Worm (Caenorhabditis elegans) whole organism, L1 larva: Measurements from ENCODE around the gene sip-1.

Source experiments
- C04F5.9 ChIP-seq: sonication (generic microtip); optimal IDR thresholded peaks from 2 replicates; lab custom pipeline; 2016; ENCODE audit warnings: missing genetic modification characterization, missing compliant biosample characterization
- C16A3.4 ChIP-seq: fragments of 150-350 bp; optimal IDR thresholded peaks from 2 replicates; lab custom pipeline; 2014; ENCODE audit warnings: missing biosample characterization, missing genetic modification characterization
- C34B4.2 ChIP-seq: sonication (generic microtip); optimal IDR thresholded peaks from 2 replicates; lab custom pipeline; 2017; ENCODE audit warnings: mild to moderate bottlenecking, missing genetic modification characterization, missing compliant biosample characterization
- aha-1 ChIP-seq: fragments of 150-350 bp; optimal IDR thresholded peaks from 2 replicates; lab custom pipeline; 2014; ENCODE audit warnings: missing biosample characterization, missing genetic modification characterization
- alr-1 ChIP-seq: fragments of 200-800 bp; sonication (Bioruptor generic); optimal IDR thresholded peaks from 2 replicates; lab custom pipeline; 2018; ENCODE audit warnings: borderline replicate concordance, mild to moderate bottlenecking, missing genetic modification characterization, missing compliant biosample characterization
- aly-2 ChIP-seq: fragments of 150-350 bp; optimal IDR thresholded peaks from 2 replicates; lab custom pipeline; 2014; ENCODE audit warnings: missing biosample characterization, missing genetic modification characterization
- blmp-1 ChIP-seq: fragments of 150-350 bp; optimal IDR thresholded peaks from 2 replicates; lab custom pipeline; 2014; ENCODE audit warnings: missing biosample characterization, missing genetic modification characterization
- ceh-63 ChIP-seq: fragments of 200-800 bp; sonication (Bioruptor generic); optimal IDR thresholded peaks from 2 replicates; lab custom pipeline; 2018; ENCODE audit warnings: mild to moderate bottlenecking, missing genetic modification characterization, missing compliant biosample characterization
- ceh-88 ChIP-seq: fragments of 200-800 bp; sonication (Bioruptor generic); IDR thresholded peaks from 2 replicates; pipeline ENCODE4 v1.3.6; 2022; ENCODE audit warnings: missing genetic modification characterization, missing compliant biosample characterization
- ceh-90 ChIP-seq: sonication (generic microtip); optimal IDR thresholded peaks from 2 replicates; lab custom pipeline; 2016; ENCODE audit warnings: missing genetic modification characterization, missing compliant biosample characterization
- dpl-1 ChIP-seq, 3 experiments: fragments of 150-350 bp in 2 of 3; sonication (generic microtip) in 1 of 3; optimal IDR thresholded peaks; 2 replicates each; lab custom pipeline; 2014 to 2017; ENCODE audit warnings: missing biosample characterization in 3 of 3, missing genetic modification characterization in 3 of 3, missing genetic modification reagents in 3 of 3
- dsc-1 ChIP-seq: sonication (generic microtip); optimal IDR thresholded peaks from 2 replicates; lab custom pipeline; 2016; ENCODE audit warnings: mild to moderate bottlenecking, missing genetic modification characterization, missing compliant biosample characterization
- efl-3 ChIP-seq: fragments of 200-800 bp; sonication (Bioruptor generic); optimal IDR thresholded peaks from 2 replicates; lab custom pipeline; 2018; ENCODE audit warnings: mild to moderate bottlenecking, missing genetic modification characterization, missing compliant biosample characterization
- elt-2 ChIP-seq: sonication (generic microtip); optimal IDR thresholded peaks from 2 replicates; lab custom pipeline; 2016; ENCODE audit warnings: missing genetic modification characterization, mild to moderate bottlenecking, inconsistent platforms, missing compliant biosample characterization, missing genetic modification reagents
- elt-3 ChIP-seq, 6 experiments: fragments of 150-350 bp in 1 of 6; sonication (generic microtip); optimal IDR thresholded peaks; 2 replicates each; lab custom pipeline; 2017 to 2018; ENCODE audit warnings: missing biosample characterization in 6 of 6, missing genetic modification characterization in 6 of 6, inconsistent platforms in 1 of 6
- ets-5 ChIP-seq: fragments of 200-800 bp; sonication (Bioruptor generic); IDR thresholded peaks from 2 replicates; pipeline ENCODE4 v1.3.6; 2022; ENCODE audit warnings: missing genetic modification characterization, missing compliant biosample characterization
- fkh-10 ChIP-seq: sonication (generic microtip); optimal IDR thresholded peaks from 2 replicates; lab custom pipeline; 2017; ENCODE audit warnings: missing biosample characterization, missing genetic modification reagents, missing genetic modification characterization
- fkh-8 ChIP-seq: sonication (generic microtip); optimal IDR thresholded peaks from 2 replicates; lab custom pipeline; 2016; ENCODE audit warnings: mild to moderate bottlenecking, missing genetic modification characterization, missing compliant biosample characterization
- grh-1 ChIP-seq: fragments of 200-800 bp; sonication (Bioruptor generic); IDR thresholded peaks from 2 replicates; pipeline ENCODE4 v1.3.6; 2022; ENCODE audit warnings: missing genetic modification reagents, missing genetic modification characterization, missing compliant biosample characterization
- hlh-17 ChIP-seq: fragments of 200-800 bp; sonication (Bioruptor generic); optimal IDR thresholded peaks from 2 replicates; lab custom pipeline; 2018; ENCODE audit warnings: missing genetic modification characterization, mild to moderate bottlenecking, missing compliant biosample characterization, moderate library complexity, borderline replicate concordance
- hlh-4 ChIP-seq: sonication (generic microtip); optimal IDR thresholded peaks from 2 replicates; lab custom pipeline; 2016; ENCODE audit warnings: mild to moderate bottlenecking, missing genetic modification characterization, missing compliant biosample characterization
- hpl-2 ChIP-seq: fragments of 150-350 bp; optimal IDR thresholded peaks from 2 replicates; lab custom pipeline; 2014; ENCODE audit warnings: missing biosample characterization, missing genetic modification reagents, missing genetic modification characterization
- irx-1 ChIP-seq: sonication (generic microtip); optimal IDR thresholded peaks from 2 replicates; lab custom pipeline; 2016; ENCODE audit warnings: missing genetic modification characterization, missing compliant biosample characterization
- isw-1 ChIP-seq: fragments of 200-800 bp; sonication (Bioruptor generic); IDR thresholded peaks from 2 replicates; pipeline ENCODE4 v1.3.6; 2022; ENCODE audit warnings: missing genetic modification characterization, missing compliant biosample characterization
- lin-13 ChIP-seq: fragments of 150-350 bp; optimal IDR thresholded peaks from 2 replicates; lab custom pipeline; 2014; ENCODE audit warnings: missing biosample characterization, missing genetic modification reagents, missing genetic modification characterization
- lin-15B ChIP-seq: fragments of 150-350 bp; sonication (generic microtip); optimal IDR thresholded peaks from 3 replicates; lab custom pipeline; 2014; ENCODE audit warnings: missing biosample characterization, missing genetic modification characterization
- lin-39 ChIP-seq: fragments of 150-350 bp; optimal IDR thresholded peaks from 2 replicates; lab custom pipeline; 2014; ENCODE audit warnings: missing biosample characterization, missing genetic modification reagents, missing genetic modification characterization
- lsy-2 ChIP-seq, 2 experiments: fragments of 150-350 bp; optimal IDR thresholded peaks; 2 replicates each; lab custom pipeline; 2014; ENCODE audit warnings: missing biosample characterization in 2 of 2, missing genetic modification characterization in 2 of 2
- mab-9 ChIP-seq: fragments of 200-800 bp; sonication (Bioruptor generic); IDR thresholded peaks from 2 replicates; pipeline ENCODE4 v1.3.6; 2022; ENCODE audit warnings: missing genetic modification reagents, missing genetic modification characterization, missing compliant biosample characterization
- mdl-1 ChIP-seq, 2 experiments: fragments of 150-350 bp; optimal IDR thresholded peaks; 2 replicates each; lab custom pipeline; 2014 to 2017; ENCODE audit warnings: missing biosample characterization in 2 of 2, missing genetic modification characterization in 2 of 2, inconsistent platforms in 1 of 2
- nhr-11 ChIP-seq: fragments of 150-350 bp; optimal IDR thresholded peaks from 2 replicates; lab custom pipeline; 2014; ENCODE audit warnings: missing biosample characterization, missing genetic modification characterization
- nhr-12 ChIP-seq: sonication (generic microtip); optimal IDR thresholded peaks from 2 replicates; lab custom pipeline; 2017; ENCODE audit warnings: missing biosample characterization, missing genetic modification characterization
- nhr-20 ChIP-seq: sonication (generic microtip); optimal IDR thresholded peaks from 2 replicates; lab custom pipeline; 2016; ENCODE audit warnings: mild to moderate bottlenecking, missing genetic modification characterization, missing compliant biosample characterization
- nhr-237 ChIP-seq: fragments of 150-350 bp; optimal IDR thresholded peaks from 2 replicates; lab custom pipeline; 2014; ENCODE audit warnings: missing biosample characterization, missing genetic modification characterization
- nhr-71 ChIP-seq: sonication (generic microtip); optimal IDR thresholded peaks from 2 replicates; lab custom pipeline; 2016; ENCODE audit warnings: mild to moderate bottlenecking, missing genetic modification characterization, moderate library complexity, missing compliant biosample characterization
- nhr-76 ChIP-seq: sonication (generic microtip); optimal IDR thresholded peaks from 2 replicates; lab custom pipeline; 2017; ENCODE audit warnings: missing biosample characterization, missing genetic modification characterization
- nhr-84 ChIP-seq: sonication (generic microtip); optimal IDR thresholded peaks from 2 replicates; lab custom pipeline; 2017; ENCODE audit warnings: missing biosample characterization, missing genetic modification characterization
- pag-3 ChIP-seq: sonication (generic microtip); optimal IDR thresholded peaks from 2 replicates; lab custom pipeline; 2017; ENCODE audit warnings: missing genetic modification characterization, mild to moderate bottlenecking, missing compliant biosample characterization, antibody characterized with exemption, borderline replicate concordance; ENCODE audit not compliant: insufficient read depth
- pax-3 ChIP-seq: fragments of 200-800 bp; sonication (Bioruptor generic); optimal IDR thresholded peaks from 2 replicates; lab custom pipeline; 2018; ENCODE audit warnings: mild to moderate bottlenecking, missing genetic modification characterization, moderate library complexity, missing compliant biosample characterization
- rnt-1 ChIP-seq: sonication (generic microtip); optimal IDR thresholded peaks from 2 replicates; lab custom pipeline; 2016; ENCODE audit warnings: mild to moderate bottlenecking, missing genetic modification characterization, moderate library complexity, missing compliant biosample characterization
- snpc-4 ChIP-seq: fragments of 150-350 bp; optimal IDR thresholded peaks from 2 replicates; lab custom pipeline; 2014; ENCODE audit warnings: missing biosample characterization, missing genetic modification characterization
- sptf-1 ChIP-seq: fragments of 150-350 bp; optimal IDR thresholded peaks from 2 replicates; lab custom pipeline; 2014; ENCODE audit warnings: missing biosample characterization, missing genetic modification characterization
- sup-37 ChIP-seq: fragments of 200-800 bp; sonication (Bioruptor generic); optimal IDR thresholded peaks from 2 replicates; lab custom pipeline; 2018; ENCODE audit warnings: mild to moderate bottlenecking, missing genetic modification characterization, missing compliant biosample characterization
- swsn-7 ChIP-seq: sonication (generic microtip); optimal IDR thresholded peaks from 2 replicates; lab custom pipeline; 2016; ENCODE audit warnings: missing genetic modification characterization, missing compliant biosample characterization
- tbx-2 ChIP-seq: sonication (generic microtip); optimal IDR thresholded peaks from 2 replicates; lab custom pipeline; 2016; ENCODE audit warnings: missing genetic modification characterization, missing compliant biosample characterization
- tlp-1 ChIP-seq: fragments of 150-350 bp; optimal IDR thresholded peaks from 2 replicates; lab custom pipeline; 2014; ENCODE audit warnings: missing biosample characterization, missing genetic modification characterization
- unc-130 ChIP-seq: fragments of 150-350 bp; optimal IDR thresholded peaks from 2 replicates; lab custom pipeline; 2017; ENCODE audit warnings: missing biosample characterization, missing genetic modification characterization, inconsistent platforms
- unc-86 ChIP-seq: sonication (generic microtip); optimal IDR thresholded peaks from 2 replicates; lab custom pipeline; 2016; ENCODE audit warnings: missing genetic modification characterization, missing compliant biosample characterization
- vab-15 ChIP-seq: sonication (generic microtip); optimal IDR thresholded peaks from 2 replicates; lab custom pipeline; 2017; ENCODE audit warnings: missing genotype, mild to moderate bottlenecking, missing genetic modification characterization, missing compliant biosample characterization
- zag-1 ChIP-seq: fragments of 150-350 bp; optimal IDR thresholded peaks from 2 replicates; lab custom pipeline; 2014; ENCODE audit warnings: missing biosample characterization, missing genetic modification characterization
- ztf-11 ChIP-seq, 2 experiments: sonication (generic microtip); optimal IDR thresholded peaks; 2 replicates each; lab custom pipeline; 2016 to 2017; ENCODE audit warnings: missing genetic modification characterization in 2 of 2, missing biosample characterization in 1 of 2, missing compliant biosample characterization in 1 of 2
- ztf-4 ChIP-seq: fragments of 150-350 bp; optimal IDR thresholded peaks from 2 replicates; lab custom pipeline; 2014; ENCODE audit warnings: missing biosample characterization, missing genetic modification characterization

The sip-1 gene

DNA sequence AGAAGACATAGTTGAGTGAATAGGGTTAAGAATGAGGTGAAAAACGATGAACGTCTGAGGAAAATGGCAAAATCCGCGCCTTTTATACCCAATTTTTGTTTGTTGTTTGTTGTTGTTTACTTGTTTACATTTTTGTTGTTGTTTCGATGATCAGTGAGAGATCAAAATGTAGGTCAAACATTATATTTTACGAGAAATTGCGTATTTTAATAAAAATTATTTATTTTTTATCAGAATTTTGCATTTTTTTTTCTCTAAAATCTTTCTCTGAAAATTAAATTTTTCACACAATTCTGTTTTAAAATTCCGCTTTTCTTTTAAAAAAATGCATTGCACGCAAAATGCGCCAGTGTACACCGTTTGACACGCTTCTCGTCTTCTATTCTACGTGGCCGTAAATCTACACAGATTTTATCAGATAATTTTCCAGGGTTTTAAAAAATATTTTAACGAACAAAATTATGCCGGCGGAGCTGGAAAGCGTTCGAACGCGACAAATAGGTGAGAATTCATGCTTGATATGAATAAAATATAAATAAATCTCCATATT lies at the start of gene sip-1, which contains the start of gene sly-1:
Gene sip-1 (minus strand): TSS at position 103 of the 550 bp plus-strand sequence.
Gene sly-1 (plus strand): TSS at position 360 of the 550 bp plus-strand sequence.
- TF ChIP-seq vab-15 = no peak
- no peak for TF ChIP-seq zag-1
- TF ChIP-seq nhr-237 (tag; lab: Kevin White, UChicago) = peak; percentile 70
- peak; percentile 79 for TF ChIP-seq mab-9
- peak; percentile 82 for TF ChIP-seq unc-130
- TF ChIP-seq ceh-63 (GFP tag; lab: Kevin White, UChicago) = no peak
- TF ChIP-seq hlh-17 (GFP tag; lab: Kevin White, UChicago) = no peak
- TF ChIP-seq irx-1 (tag; lab: Kevin White, UChicago) = peak; percentile 83
- TF ChIP-seq nhr-20 (tag; lab: Kevin White, UChicago) = peak; percentile 84
- TF ChIP-seq elt-2 (tag; lab: Kevin White, UChicago) = peak; percentile 34
- peak; percentile 63 for TF ChIP-seq ceh-90 (tag; lab: Kevin White, UChicago)
- peak; percentile 90 for TF ChIP-seq tbx-2 (tag; lab: Kevin White, UChicago)
- TF ChIP-seq sptf-1 (tag; lab: Kevin White, UChicago) = no peak
- peak; percentile 93 to 96 (median 95) for TF ChIP-seq dpl-1 (GFP tag; optimal IDR thresholded peaks at IDR 0.05; lab: Kevin White, UChicago)
- TF ChIP-seq isw-1 (GFP tag; lab: Robert Waterston, UW) = peak; percentile 77
- peak; percentile 74 for TF ChIP-seq grh-1
- peak; percentile 56 for TF ChIP-seq pax-3 (tag; lab: Kevin White, UChicago)
- TF ChIP-seq dsc-1 (tag; lab: Kevin White, UChicago) = peak; percentile 84
- no peak for TF ChIP-seq nhr-76 (tag; lab: Kevin White, UChicago)
- TF ChIP-seq fkh-10 (GFP tag; lab: Kevin White, UChicago) = peak; percentile 32
- TF ChIP-seq lin-13 (GFP tag; lab: Kevin White, UChicago) = peak; percentile 69
- TF ChIP-seq blmp-1 (tag; lab: Kevin White, UChicago) = peak; percentile 80
- TF ChIP-seq unc-86 = peak; percentile 79
- TF ChIP-seq swsn-7 (tag; lab: Kevin White, UChicago) = peak; percentile 82
- TF ChIP-seq C16A3.4 (tag; lab: Kevin White, UChicago) = peak; percentile 84
- peak; percentile 92 to 94 for TF ChIP-seq lsy-2 (tag; optimal IDR thresholded peaks at IDR 0.05; lab: Kevin White, UChicago)
- TF ChIP-seq hlh-4 (tag; lab: Kevin White, UChicago) = no peak
- no peak for TF ChIP-seq C34B4.2 (tag; lab: Kevin White, UChicago)
- no peak for TF ChIP-seq aha-1 (tag; lab: Kevin White, UChicago)
- peak; percentile 58; the same call in 1 of the 2 replicates for TF ChIP-seq ceh-88 (GFP tag; lab: Robert Waterston, UW)
- peak; percentile 25 for TF ChIP-seq ztf-4
- TF ChIP-seq sup-37 (GFP tag; lab: Kevin White, UChicago) = peak; percentile 47
- TF ChIP-seq aly-2 = peak; percentile 84
- no peak for TF ChIP-seq alr-1 (tag; lab: Kevin White, UChicago)
- TF ChIP-seq nhr-11 (tag; lab: Kevin White, UChicago) = peak; percentile 60
- TF ChIP-seq snpc-4 = peak; percentile 86
- peak; percentile 91 for TF ChIP-seq nhr-71 (tag; lab: Kevin White, UChicago)
- TF ChIP-seq hpl-2 = no peak
- TF ChIP-seq C04F5.9 (tag; lab: Kevin White, UChicago) = peak; percentile 74
- TF ChIP-seq nhr-12 (tag; lab: Kevin White, UChicago) = no peak
- TF ChIP-seq tlp-1 (tag; lab: Kevin White, UChicago) = no peak
- TF ChIP-seq nhr-84 = no peak
- TF ChIP-seq elt-3 (tag; optimal IDR thresholded peaks at IDR 0.05; lab: Kevin White, UChicago) = peak in 2 of 6 experiments; percentile 62 to 75
- peak; percentile 92 for TF ChIP-seq rnt-1 (tag; lab: Kevin White, UChicago)
- peak; percentile 91 for TF ChIP-seq lin-15B (tag; lab: Kevin White, UChicago)
- TF ChIP-seq mdl-1 (tag; optimal IDR thresholded peaks at IDR 0.05; lab: Kevin White, UChicago) = peak in 1 of 2 experiments; percentile 77
- TF ChIP-seq ets-5 (GFP tag; lab: Robert Waterston, UW) = 0 out of 2 replicates have a peak, but pooled peaks have one; percentile 63
- TF ChIP-seq efl-3 (GFP tag; lab: Kevin White, UChicago) = no peak
- TF ChIP-seq lin-39 (tag; lab: Kevin White, UChicago) = peak; percentile 92
- TF ChIP-seq pag-3 (tag; lab: Kevin White, UChicago) = peak; percentile 74
- peak; percentile 74 for TF ChIP-seq fkh-8 (tag; lab: Kevin White, UChicago)
- TF ChIP-seq ztf-11 (tag; optimal IDR thresholded peaks at IDR 0.05; lab: Kevin White, UChicago) = peak in 1 of 2 experiments; percentile 64
